Fruit fly (Drosophila melanogaster) whole organism, prepupa: ENCODE data around the gene CG33160.

Source experiments
- Blimp-1 ChIP-seq: fragments of 200-800 bp; sonication (Bioruptor generic); optimal IDR thresholded peaks from 3 replicates; lab custom pipeline; 2017; ENCODE audit warnings: missing biosample characterization, missing genetic modification characterization, mild to moderate bottlenecking, moderate library complexity, missing genetic modification reagents
- CG10631 ChIP-seq: fragments of 200-800 bp; sonication (Bioruptor generic); optimal IDR thresholded peaks from 2 replicates; lab custom pipeline; 2016; ENCODE audit warnings: missing biosample characterization, missing genetic modification characterization
- CG10669 ChIP-seq: fragments of 200-800 bp; sonication (Bioruptor generic); optimal IDR thresholded peaks from 3 replicates; lab custom pipeline; 2018; ENCODE audit warnings: missing biosample characterization, mild to moderate bottlenecking, missing genetic modification characterization, moderate library complexity
- CG11294 ChIP-seq: fragments of 200-800 bp; sonication (Bioruptor generic); IDR thresholded peaks from 2 replicates; pipeline ENCODE4 v1.3.6; 2022; ENCODE audit warnings: missing biosample characterization, missing genetic modification characterization
- CG15336 ChIP-seq: fragments of 200-800 bp; sonication (Bioruptor generic); IDR thresholded peaks from 2 replicates; pipeline ENCODE4 v1.3.6; 2022; ENCODE audit warnings: missing biosample characterization, missing genetic modification characterization
- CG31627 ChIP-seq: fragments of 200-800 bp; sonication (Bioruptor generic); optimal IDR thresholded peaks from 3 replicates; lab custom pipeline; 2016; ENCODE audit warnings: missing biosample characterization, missing genetic modification characterization
- CG32006 ChIP-seq: fragments of 200-800 bp; sonication (Bioruptor generic); optimal IDR thresholded peaks from 3 replicates; lab custom pipeline; 2017; ENCODE audit warnings: missing biosample characterization, mild to moderate bottlenecking, missing genetic modification characterization
- CG34406 ChIP-seq: fragments of 200-800 bp; sonication (Bioruptor generic); optimal IDR thresholded peaks from 3 replicates; lab custom pipeline; 2016; ENCODE audit warnings: missing biosample characterization, missing genetic modification characterization
- CG3919 ChIP-seq: fragments of 200-800 bp; sonication (Bioruptor generic); optimal IDR thresholded peaks from 3 replicates; lab custom pipeline; 2016; ENCODE audit warnings: missing biosample characterization, missing genetic modification characterization
- CG4318 ChIP-seq: fragments of 200-800 bp; sonication (Bioruptor generic); optimal IDR thresholded peaks from 3 replicates; lab custom pipeline; 2017; ENCODE audit warnings: missing biosample characterization, mild to moderate bottlenecking, missing genetic modification characterization
- CG6163 ChIP-seq: fragments of 200-800 bp; sonication (Bioruptor generic); IDR thresholded peaks from 3 replicates; pipeline ENCODE4 v1.3.6; 2022; ENCODE audit warnings: missing biosample characterization, missing genetic modification characterization
- CG6792 ChIP-seq: fragments of 200-800 bp; sonication (Bioruptor generic); optimal IDR thresholded peaks from 3 replicates; lab custom pipeline; 2016; ENCODE audit warnings: missing biosample characterization, missing genetic modification characterization
- CG6808 ChIP-seq: fragments of 200-800 bp; sonication (Bioruptor generic); optimal IDR thresholded peaks from 3 replicates; lab custom pipeline; 2017; ENCODE audit warnings: missing biosample characterization, missing genetic modification characterization, mild to moderate bottlenecking, moderate library complexity, missing genetic modification reagents
- CG6854 ChIP-seq: fragments of 200-800 bp; sonication (Bioruptor generic); optimal IDR thresholded peaks from 2 replicates; lab custom pipeline; 2017; ENCODE audit warnings: missing biosample characterization, mild to moderate bottlenecking, missing genetic modification characterization
- CG7368 ChIP-seq: fragments of 200-800 bp; sonication (Bioruptor generic); optimal IDR thresholded peaks from 3 replicates; lab custom pipeline; 2016; ENCODE audit warnings: missing biosample characterization, missing genetic modification characterization
- CG8119 ChIP-seq: fragments of 200-800 bp; sonication (Bioruptor generic); IDR thresholded peaks from 3 replicates; pipeline ENCODE4 v1.3.6; 2022; ENCODE audit warnings: missing biosample characterization, missing genetic modification characterization
- CG8319 ChIP-seq: fragments of 200-800 bp; sonication (Bioruptor generic); optimal IDR thresholded peaks from 3 replicates; lab custom pipeline; 2016; ENCODE audit warnings: missing biosample characterization, missing genetic modification characterization
- CG8632 ChIP-seq: fragments of 200-800 bp; sonication (Bioruptor generic); optimal IDR thresholded peaks from 3 replicates; lab custom pipeline; 2016; ENCODE audit warnings: missing biosample characterization, missing genetic modification characterization
- CG9139 ChIP-seq: fragments of 200-800 bp; sonication (Bioruptor generic); optimal IDR thresholded peaks from 3 replicates; lab custom pipeline; 2017; ENCODE audit warnings: missing biosample characterization, mild to moderate bottlenecking, missing genetic modification characterization
- Eip78C ChIP-seq: fragments of 200-800 bp; sonication (Bioruptor generic); peaks from one replicate; lab custom pipeline; 2016; ENCODE audit warnings: missing biosample characterization, missing genetic modification characterization
- Eip93F ChIP-seq: fragments of 200-800 bp; sonication (Bioruptor generic); optimal IDR thresholded peaks from 2 replicates; lab custom pipeline; 2016; ENCODE audit warnings: missing biosample characterization, mild to moderate bottlenecking, missing genetic modification characterization
- Ets21C ChIP-seq: fragments of 200-800 bp; sonication (Bioruptor generic); optimal IDR thresholded peaks from 3 replicates; lab custom pipeline; 2016; ENCODE audit warnings: missing biosample characterization, missing genetic modification characterization
- Ets96B ChIP-seq: fragments of 200-800 bp; optimal IDR thresholded peaks from 2 replicates; lab custom pipeline; 2019; ENCODE audit warnings: missing biosample characterization, mild to moderate bottlenecking, missing genetic modification characterization, moderate library complexity
- Hr38 ChIP-seq: sonication (Bioruptor generic); optimal IDR thresholded peaks from 2 replicates; lab custom pipeline; 2016; ENCODE audit warnings: missing biosample characterization, missing genetic modification characterization
- Hr39 ChIP-seq: fragments of 200-800 bp; sonication (Bioruptor generic); optimal IDR thresholded peaks from 2 replicates; lab custom pipeline; 2016; ENCODE audit warnings: missing biosample characterization, missing genetic modification characterization
- Lpt ChIP-seq: fragments of 200-800 bp; sonication (Bioruptor generic); optimal IDR thresholded peaks from 3 replicates; lab custom pipeline; 2016; ENCODE audit warnings: missing biosample characterization, missing genetic modification characterization
- OdsH ChIP-seq: fragments of 200-800 bp; sonication (Bioruptor generic); optimal IDR thresholded peaks from 3 replicates; lab custom pipeline; 2016; ENCODE audit warnings: missing biosample characterization, missing genetic modification characterization
- Sox102F ChIP-seq: fragments of 200-800 bp; sonication (Bioruptor generic); optimal IDR thresholded peaks from 2 replicates; lab custom pipeline; 2016; ENCODE audit warnings: missing biosample characterization, mild to moderate bottlenecking, missing genetic modification characterization
- Sox14 ChIP-seq: fragments of 200-800 bp; sonication (Bioruptor generic); optimal IDR thresholded peaks from 3 replicates; lab custom pipeline; 2016; ENCODE audit warnings: missing biosample characterization, missing genetic modification characterization
- Sox15 ChIP-seq: fragments of 200-800 bp; sonication (Bioruptor generic); optimal IDR thresholded peaks from 3 replicates; lab custom pipeline; 2016; ENCODE audit warnings: missing biosample characterization, missing genetic modification characterization
- achi ChIP-seq: fragments of 200-800 bp; sonication (Bioruptor generic); optimal IDR thresholded peaks from 3 replicates; lab custom pipeline; 2016; ENCODE audit warnings: missing biosample characterization, missing genetic modification characterization
- cyc ChIP-seq: fragments of 200-800 bp; sonication (Bioruptor generic); optimal IDR thresholded peaks from 3 replicates; lab custom pipeline; 2016; ENCODE audit warnings: missing biosample characterization, missing genetic modification characterization
- dac ChIP-seq: fragments of 200-800 bp; sonication (Bioruptor generic); optimal IDR thresholded peaks from 2 replicates; lab custom pipeline; 2017; ENCODE audit warnings: missing biosample characterization, mild to moderate bottlenecking, missing genetic modification characterization
- eg ChIP-seq: fragments of 200-800 bp; sonication (Bioruptor generic); IDR thresholded peaks from 3 replicates; pipeline ENCODE4 v1.3.6; 2022; ENCODE audit warnings: missing biosample characterization, missing genetic modification characterization
- esn ChIP-seq: fragments of 200-800 bp; sonication (Bioruptor generic); optimal IDR thresholded peaks from 2 replicates; lab custom pipeline; 2016; ENCODE audit warnings: missing biosample characterization, mild to moderate bottlenecking, missing genetic modification characterization, moderate library complexity
- fd59A ChIP-seq: fragments of 200-800 bp; sonication (Bioruptor generic); optimal IDR thresholded peaks from 2 replicates; lab custom pipeline; 2017; ENCODE audit warnings: missing biosample characterization, mild to moderate bottlenecking, missing genetic modification characterization, missing genetic modification reagents
- fd85E ChIP-seq: fragments of 200-800 bp; sonication (Bioruptor generic); optimal IDR thresholded peaks from 3 replicates; lab custom pipeline; 2016; ENCODE audit warnings: missing biosample characterization, missing genetic modification characterization
- fkh ChIP-seq: fragments of 200-800 bp; sonication (Bioruptor generic); optimal IDR thresholded peaks from 3 replicates; lab custom pipeline; 2017; ENCODE audit warnings: missing biosample characterization, mild to moderate bottlenecking, missing genetic modification characterization, moderate library complexity
- net ChIP-seq: fragments of 200-800 bp; sonication (Bioruptor generic); optimal IDR thresholded peaks from 3 replicates; lab custom pipeline; 2016; ENCODE audit warnings: missing biosample characterization, missing genetic modification characterization
- salr ChIP-seq, 2 experiments: fragments of 200-800 bp; sonication (Bioruptor generic); optimal IDR thresholded peaks; 3 replicates each; lab custom pipeline; 2016 to 2018; ENCODE audit warnings: missing biosample characterization in 2 of 2, missing genetic modification characterization in 2 of 2, mild to moderate bottlenecking in 1 of 2
- topi ChIP-seq: fragments of 200-800 bp; sonication (Bioruptor generic); optimal IDR thresholded peaks from 3 replicates; lab custom pipeline; 2016; ENCODE audit warnings: missing biosample characterization, missing genetic modification characterization
- vri ChIP-seq: fragments of 200-800 bp; sonication (Bioruptor generic); optimal IDR thresholded peaks from 3 replicates; lab custom pipeline; 2016; ENCODE audit warnings: missing biosample characterization, mild to moderate bottlenecking, missing genetic modification characterization

The CG33160 gene

dm6 chr3L:3239033-3239752 is 33.0 kb upstream of the CG33160 start, which contains the start of gene CG17746 (continued):
- TF ChIP-seq CG10669, result no peak
- peak; percentile 100 for TF ChIP-seq CG6808 (GFP tag; lab: Kevin White, UChicago)
- TF ChIP-seq CG3919 (GFP tag; lab: Kevin White, UChicago), result no peak
- TF ChIP-seq achi (GFP tag; lab: Kevin White, UChicago), result no peak
- peak; percentile 76 for TF ChIP-seq Eip78C
- peak; percentile 35 for TF ChIP-seq CG31627 (GFP tag; lab: Kevin White, UChicago)
- no peak for TF ChIP-seq CG8632

dm6 chr3L:3236319-3236718 is 30.2 kb upstream of the CG33160 start:
- TF ChIP-seq vri (GFP tag; lab: Kevin White, UChicago) (peak; percentile 23), Hr39 (GFP tag; lab: Kevin White, UChicago) (no peak), CG8319 (no peak), CG6163 (GFP tag; lab: Robert Waterston, UW) (peak; percentile 50; the same call in 1 of the 3 replicates), Ets21C (GFP tag; lab: Kevin White, UChicago) (no peak), CG32006 (GFP tag; lab: Kevin White, UChicago) (no peak), Eip93F (GFP tag; lab: Kevin White, UChicago) (no peak), dac (GFP tag; lab: Kevin White, UChicago) (no peak), CG10669 (no peak), CG4318 (GFP tag; lab: Kevin White, UChicago) (no peak), Ets96B (no peak)

DNA sequence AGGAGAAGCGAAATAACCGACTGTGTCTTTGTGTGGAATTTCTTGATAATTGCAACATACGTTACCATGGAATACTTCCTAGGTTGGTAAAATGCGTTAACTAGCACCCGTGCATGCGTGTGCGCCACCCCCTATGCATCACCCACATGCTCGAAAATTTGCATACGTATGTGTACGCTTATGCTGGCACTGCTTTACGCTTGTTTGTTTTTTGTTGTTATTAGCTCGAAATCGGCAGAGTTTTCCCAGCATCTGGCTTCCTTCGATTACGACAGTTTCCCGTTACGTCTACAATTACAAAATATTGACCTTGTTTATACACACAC is 20.3 kb upstream of the CG33160 start:
- TF ChIP-seq salr (GFP tag; optimal IDR thresholded peaks at IDR 0.05; lab: Kevin White, UChicago), result no peak
- TF ChIP-seq CG31627 (GFP tag; lab: Kevin White, UChicago), result no peak
- no peak for TF ChIP-seq Lpt
- no peak for TF ChIP-seq Blimp-1 (GFP tag; lab: Kevin White, UChicago)
- no peak for TF ChIP-seq topi
- TF ChIP-seq Eip78C, result no peak
- no peak for TF ChIP-seq fkh (GFP tag; lab: Kevin White, UChicago)
- no peak for TF ChIP-seq achi (GFP tag; lab: Kevin White, UChicago)
- no peak for TF ChIP-seq dac (GFP tag; lab: Kevin White, UChicago)

DNA sequence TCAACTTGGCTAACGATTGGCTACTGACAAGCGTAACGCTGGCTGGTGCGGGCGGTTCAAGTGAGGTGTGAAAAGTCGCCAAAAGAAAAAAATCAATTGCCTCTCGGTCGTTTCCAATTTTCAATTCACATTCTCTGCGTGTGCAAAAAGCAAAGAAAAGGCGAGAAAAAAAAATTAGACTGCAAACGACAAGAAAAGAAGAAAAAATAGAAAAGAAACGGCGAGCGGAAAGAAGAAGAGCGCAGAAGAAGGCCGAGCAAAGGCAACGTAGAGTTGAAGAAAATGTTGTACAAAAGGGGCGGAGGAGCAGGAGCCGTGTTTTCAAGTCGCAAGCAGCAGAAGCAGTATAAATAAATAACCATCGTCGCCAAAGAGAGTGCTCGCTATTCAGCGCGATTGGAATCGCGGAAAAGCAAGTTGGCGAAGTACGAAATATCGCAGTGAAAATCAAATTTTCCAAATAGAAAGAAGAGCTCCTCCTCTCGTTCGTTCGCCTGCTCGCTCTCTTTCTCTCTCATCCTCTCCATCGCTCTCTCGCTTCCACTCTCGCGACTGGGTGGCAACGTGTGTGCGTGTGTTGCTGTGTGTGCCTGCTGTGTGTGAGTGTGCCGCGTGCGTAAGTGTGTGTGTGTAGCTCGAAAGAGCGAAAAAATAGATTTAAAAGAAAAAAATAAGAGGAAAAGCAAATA is 19.8 kb upstream of the CG33160 start:
- TF ChIP-seq CG8632 (no peak), Sox102F (GFP tag; lab: Kevin White, UChicago) (no peak), CG31627 (GFP tag; lab: Kevin White, UChicago) (no peak), eg (peak; percentile 59), salr (GFP tag; optimal IDR thresholded peaks at IDR 0.05; lab: Kevin White, UChicago) (peak in 1 of 2 experiments; percentile 27), CG6854 (GFP tag; lab: Kevin White, UChicago) (no peak), vri (GFP tag; lab: Kevin White, UChicago) (peak; percentile 52), topi (no peak), Eip78C (no peak), fkh (GFP tag; lab: Kevin White, UChicago) (no peak), CG11294 (GFP tag; lab: Robert Waterston, UW) (no peak), fd85E (GFP tag; lab: Kevin White, UChicago) (no peak), CG15336 (GFP tag; lab: Robert Waterston, UW) (peak; percentile 45), Sox15 (GFP tag; lab: Kevin White, UChicago) (no peak), Blimp-1 (GFP tag; lab: Kevin White, UChicago) (no peak), net (GFP tag; lab: Kevin White, UChicago) (peak; percentile 41), CG7368 (GFP tag; lab: Kevin White, UChicago) (no peak), achi (GFP tag; lab: Kevin White, UChicago) (no peak), CG34406 (GFP tag; lab: Kevin White, UChicago) (peak; percentile 29), Sox14 (GFP tag; lab: Kevin White, UChicago) (no peak), CG6792 (GFP tag; lab: Kevin White, UChicago) (peak; percentile 21), CG9139 (GFP tag; lab: Kevin White, UChicago) (peak; percentile 69), CG3919 (GFP tag; lab: Kevin White, UChicago) (no peak), OdsH (GFP tag; lab: Kevin White, UChicago) (no peak), CG8119 (peak; percentile 40; the same call in 2 of the 3 replicates), CG32006 (GFP tag; lab: Kevin White, UChicago) (peak; percentile 37), Ets96B (peak; percentile 57), CG6163 (GFP tag; lab: Robert Waterston, UW) (peak; percentile 34; the same call in 1 of the 3 replicates), Hr38 (no peak), esn (GFP tag; lab: Kevin White, UChicago) (peak; percentile 5), fd59A (no peak), CG10631 (GFP tag; lab: Kevin White, UChicago) (no peak), cyc (GFP tag; lab: Kevin White, UChicago) (no peak)
